Worm (Caenorhabditis elegans) whole organism, dauer: ENCODE results near the gene kqt-3.

ENCODE experiments used
- unc-62 ChIP-seq: sonication (generic microtip); optimal IDR thresholded peaks from 2 replicates; lab custom pipeline; 2017; ENCODE audit warnings: missing biosample characterization, missing genetic modification reagents, missing genetic modification characterization

Gene kqt-3

ce11 chrII:13732577-13732976 lies 36.5 kb downstream of the kqt-3 start:
- no peak for TF ChIP-seq unc-62

DNA sequence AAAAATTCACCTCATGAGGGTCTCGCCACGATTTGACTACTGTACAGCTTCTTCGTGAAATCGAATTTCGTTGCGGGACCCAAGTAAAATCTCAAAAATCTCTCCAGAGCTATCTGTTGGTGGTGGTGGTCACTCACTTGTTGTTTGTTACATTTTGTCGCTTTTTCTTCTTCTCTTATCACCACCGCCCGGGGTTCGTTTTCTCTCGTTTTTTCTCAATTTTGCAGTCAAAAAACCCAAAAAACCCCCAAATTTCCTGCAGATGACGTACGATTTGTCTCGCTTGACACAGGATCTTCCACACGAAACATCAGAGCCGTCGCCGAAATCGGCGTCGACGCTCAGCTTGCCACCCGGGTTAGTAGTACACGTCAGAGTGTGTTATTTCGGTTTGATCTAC lies 40.0 kb downstream of the kqt-3 start, which contains the start of gene R06B9.5:
R06B9.5 (plus strand) TSS at position 232 of the 400 bp plus-strand sequence.
- TF ChIP-seq unc-62 = no peak

ce11 chrII:13736906-13737305 lies 40.8 kb downstream of the kqt-3 start:
- no peak for TF ChIP-seq unc-62

- no peak for TF ChIP-seq unc-62
Measured at ce11 chrII:13737751-13738525, 41.9 kb downstream of the kqt-3 start.

DNA sequence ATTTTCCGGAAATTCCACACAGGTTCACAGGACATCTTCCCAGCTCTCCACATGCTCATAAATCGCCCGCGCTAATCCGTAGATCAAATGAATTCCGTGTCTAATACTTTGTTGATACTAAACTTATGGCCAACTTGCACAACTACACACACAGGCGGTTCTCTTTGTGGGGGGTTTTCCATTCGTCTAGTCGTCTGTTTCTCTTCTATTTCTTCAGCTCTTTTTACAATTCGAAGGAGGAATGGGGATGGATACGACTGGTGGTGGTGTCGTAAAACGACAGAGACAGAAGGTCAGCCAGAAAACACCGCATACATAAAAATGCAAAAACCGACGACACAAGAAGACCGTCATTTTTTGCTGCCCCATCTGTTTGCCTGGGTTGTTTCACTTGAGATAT lies 43.3 kb downstream of the kqt-3 start:
- TF ChIP-seq unc-62 = no peak

- no peak for TF ChIP-seq unc-62
Measured at ce11 chrII:13741449-13741848, 45.4 kb downstream of the kqt-3 start, which contains the start of gene mig-14. mig-14 (plus strand) TSS chrII:13741738.

DNA sequence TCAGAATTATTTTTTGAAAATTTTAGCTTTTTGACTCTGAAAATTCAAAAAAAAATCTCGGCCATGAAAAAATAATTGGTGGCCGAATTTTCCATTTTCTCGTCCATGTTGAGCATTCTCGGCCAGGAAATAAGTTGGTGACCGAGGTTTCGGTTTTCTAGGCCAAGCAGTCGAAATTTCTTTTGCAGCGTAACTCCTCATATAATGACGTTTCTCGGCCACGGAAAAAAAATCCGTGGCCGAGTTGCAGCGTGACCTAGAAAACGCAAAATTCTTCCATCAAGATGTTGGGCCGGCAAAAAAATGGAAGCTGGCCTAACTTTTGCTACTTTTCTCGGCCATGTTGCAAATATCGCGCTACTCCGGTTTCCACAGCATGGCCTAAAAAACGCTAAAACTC lies 54.0 kb downstream of the kqt-3 start:
- no peak for TF ChIP-seq unc-62

DNA sequence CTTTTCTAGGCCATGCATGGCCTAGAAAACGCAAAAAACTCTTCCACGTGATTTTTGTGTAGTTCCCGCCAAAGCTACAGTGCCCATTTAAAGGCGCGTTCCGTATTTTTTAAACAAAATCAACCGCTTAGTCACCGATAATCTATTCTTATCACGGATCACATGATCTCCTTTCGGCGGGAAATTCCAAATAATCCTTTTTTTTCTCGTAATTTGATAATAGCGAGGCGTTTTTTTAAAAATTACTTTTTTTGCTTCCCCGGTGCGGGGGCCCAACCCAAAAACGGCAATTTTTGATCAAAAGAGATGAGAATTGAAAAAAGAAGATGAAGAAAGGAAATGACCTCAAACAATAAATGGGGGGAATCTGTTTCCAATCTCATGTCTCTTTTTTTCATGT lies 54.9 kb downstream of the kqt-3 start:
- no peak for TF ChIP-seq unc-62

ce11 chrII:13752016-13752415 lies 55.9 kb downstream of the kqt-3 start, which contains the start of gene arrd-14:
arrd-14 (plus strand) TSS chrII:13752316.
- TF ChIP-seq unc-62 = no peak

DNA sequence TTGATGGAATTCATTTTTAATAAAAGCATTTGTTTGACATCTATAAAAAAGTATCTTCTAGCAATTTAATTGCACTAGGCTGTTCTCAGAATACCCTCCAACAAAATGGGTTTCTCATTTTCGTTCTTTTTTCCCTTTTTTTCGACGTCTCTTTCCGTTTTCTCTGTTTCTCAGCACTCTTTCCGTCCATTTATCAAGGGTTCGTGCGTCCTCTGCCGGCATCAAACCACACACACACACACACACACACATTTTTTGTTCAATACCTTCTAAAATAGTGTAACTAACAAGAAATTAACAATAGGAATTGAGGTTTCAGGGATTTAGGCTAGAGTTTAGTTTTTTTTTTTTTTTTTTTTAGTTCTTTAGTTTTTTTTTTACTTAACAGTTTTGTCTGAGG lies 60.1 kb downstream of the kqt-3 start:
- no peak for TF ChIP-seq unc-62

ce11 chrII:13758108-13758507 lies 62.0 kb downstream of the kqt-3 start, which contains the start of gene arrd-13:
arrd-13 (plus strand) TSS chrII:13758408.
- no peak for TF ChIP-seq unc-62
